Worm (Caenorhabditis elegans): ENCODE results near the gene clc-3.

DNA sequence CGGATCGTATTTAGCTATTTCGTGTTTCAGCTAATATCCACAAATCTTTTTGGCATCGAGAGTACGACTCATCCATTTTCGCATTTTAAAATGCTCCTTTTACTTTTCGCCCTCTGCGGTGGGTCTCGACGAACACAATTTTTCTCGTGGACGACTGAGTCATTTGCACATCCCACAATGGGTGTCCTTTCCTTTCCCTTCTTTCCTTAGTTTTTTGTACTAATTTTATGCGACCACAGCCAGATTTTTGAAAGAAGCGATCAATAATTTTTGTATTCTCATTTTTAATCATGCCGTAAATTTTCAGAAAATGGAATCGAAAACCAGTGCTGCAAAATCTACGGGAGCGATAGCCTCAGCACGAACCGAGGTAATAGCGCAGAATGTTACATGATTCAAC, 27.2 kb upstream of the clc-3 start, which contains the start of gene C04F6.9:
- TF ChIP-seq lin-13 (GFP tag; optimal IDR thresholded peaks at IDR 0.05): no peak
- no peak for TF ChIP-seq nhr-77 (tag; optimal IDR thresholded peaks at IDR 0.05)
- TF ChIP-seq blmp-1 (tag; optimal IDR thresholded peaks at IDR 0.05; ENCODE audit: insufficient read depth): no peak
- no peak for TF ChIP-seq unc-39 (tag; optimal IDR thresholded peaks at IDR 0.05)
